Worm (Caenorhabditis elegans) whole organism, young adult: Measurements from ENCODE around the gene abu-5.

Experiments
- T26A5.8 ChIP-seq: sonication (generic microtip); optimal IDR thresholded peaks from 2 replicates; lab custom pipeline; 2016; ENCODE audit warnings: missing genetic modification characterization, missing compliant biosample characterization
- dox-1 ChIP-seq: fragments of 200-800 bp; sonication (Bioruptor generic); IDR thresholded peaks from 2 replicates; pipeline ENCODE4 v1.3.6; 2022; ENCODE audit warnings: missing genetic modification reagents, missing genetic modification characterization, missing compliant biosample characterization
- egrh-3 ChIP-seq: fragments of 200-800 bp; sonication (Bioruptor generic); IDR thresholded peaks from 2 replicates; pipeline ENCODE4 v1.3.6; 2022; ENCODE audit warnings: missing genetic modification reagents, missing genetic modification characterization, missing compliant biosample characterization
- nfya-1 ChIP-seq: sonication (generic microtip); optimal IDR thresholded peaks from 2 replicates; lab custom pipeline; 2017; ENCODE audit warnings: antibody characterized with exemption, missing compliant biosample characterization, missing genetic modification characterization, borderline replicate concordance; ENCODE audit not compliant: insufficient read depth
- nfyb-1 ChIP-seq: fragments of 200-800 bp; sonication (Bioruptor generic); IDR thresholded peaks from 2 replicates; pipeline ENCODE4 v1.3.6; 2022; ENCODE audit warnings: missing genetic modification reagents, missing genetic modification characterization, missing compliant biosample characterization
- sptf-2 ChIP-seq: fragments of 200-800 bp; sonication (Bioruptor generic); optimal IDR thresholded peaks from 2 replicates; lab custom pipeline; 2018; ENCODE audit warnings: mild to moderate bottlenecking, missing genetic modification characterization, missing compliant biosample characterization
- unc-62 ChIP-seq: fragments of 150-350 bp; optimal IDR thresholded peaks from 2 replicates; lab custom pipeline; 2014; ENCODE audit warnings: missing biosample characterization, missing genetic modification reagents, missing genetic modification characterization

ce11 chrIV:15613141-15613540 lies 22.6 kb downstream of the abu-5 start:
- no peak for TF ChIP-seq nfya-1
- no peak for TF ChIP-seq egrh-3 (GFP tag; lab: Robert Waterston, UW)
- TF ChIP-seq dox-1 (GFP tag; lab: Robert Waterston, UW), result no peak
- TF ChIP-seq nfyb-1 (GFP tag; lab: Robert Waterston, UW), result no peak
- no peak for TF ChIP-seq sptf-2 (GFP tag; lab: Kevin White, UChicago)
- no peak for TF ChIP-seq T26A5.8 (tag; lab: Kevin White, UChicago)
- no peak for TF ChIP-seq unc-62
